Worm (Caenorhabditis elegans) whole organism, young adult: Measurements from ENCODE around the gene F44D12.8.

Experiments used
- B0336.3 ChIP-seq: fragments of 200-800 bp; sonication (Bioruptor generic); IDR thresholded peaks from 2 replicates; pipeline ENCODE4 v1.3.6; 2022; ENCODE audit warnings: missing genetic modification characterization, missing compliant biosample characterization
- F55B11.4 ChIP-seq: sonication (generic microtip); optimal IDR thresholded peaks from 2 replicates; lab custom pipeline; 2016; ENCODE audit warnings: missing compliant biosample characterization, missing genetic modification characterization, borderline replicate concordance; ENCODE audit not compliant: insufficient read depth
- Y79H2A.3 ChIP-seq: fragments of 200-800 bp; sonication (Bioruptor generic); conservative IDR thresholded peaks from 2 replicates; pipeline ENCODE4 v1.3.6; 2022; ENCODE audit warnings: missing genetic modification reagents, missing genetic modification characterization, missing compliant biosample characterization
- akir-1 ChIP-seq: fragments of 200-800 bp; sonication (Bioruptor generic); optimal IDR thresholded peaks from 2 replicates; lab custom pipeline; 2018; ENCODE audit warnings: mild to moderate bottlenecking, missing genetic modification characterization, moderate library complexity, missing compliant biosample characterization
- ama-1 ChIP-seq, 3 experiments: fragments of 150-350 bp in 1 of 3; sonication (generic microtip) in 2 of 3; optimal IDR thresholded peaks; 2 replicates each; lab custom pipeline; 2014 to 2018; ENCODE audit warnings: missing biosample characterization in 2 of 3, missing genetic modification characterization in 2 of 3, missing genetic modification reagents in 2 of 3
- atf-7 ChIP-seq: sonication (generic microtip); optimal IDR thresholded peaks from 2 replicates; lab custom pipeline; 2017; ENCODE audit warnings: mild to moderate bottlenecking, missing genetic modification characterization, missing compliant biosample characterization
- athp-1 ChIP-seq: sonication (generic microtip); optimal IDR thresholded peaks from 2 replicates; lab custom pipeline; 2017; ENCODE audit warnings: mild to moderate bottlenecking, missing genetic modification characterization, missing compliant biosample characterization
- bed-1 ChIP-seq: fragments of 200-800 bp; sonication (Bioruptor generic); IDR thresholded peaks from 2 replicates; pipeline ENCODE4 v1.3.6; 2022; ENCODE audit warnings: missing genetic modification reagents, missing genetic modification characterization, missing compliant biosample characterization
- ccch-3 ChIP-seq: fragments of 200-800 bp; sonication (Bioruptor generic); optimal IDR thresholded peaks from 2 replicates; lab custom pipeline; 2018; ENCODE audit warnings: mild to moderate bottlenecking, missing genetic modification characterization, missing compliant biosample characterization
- cebp-1 ChIP-seq, 2 experiments: fragments of 200-800 bp in 1 of 2; sonication (Bioruptor generic) in 1 of 2; sonication (generic microtip) in 1 of 2; IDR thresholded peaks in 1 of 2; optimal IDR thresholded peaks in 1 of 2; 2 replicates each; pipeline versions ENCODE4 v1.3.6 to Lab custom; 2017 to 2022; ENCODE audit warnings: missing compliant biosample characterization in 2 of 2, missing genetic modification characterization in 2 of 2, mild to moderate bottlenecking in 1 of 2, missing genetic modification reagents in 1 of 2, moderate library complexity in 1 of 2
- cebp-2 ChIP-seq: fragments of 200-800 bp; sonication (Bioruptor generic); IDR thresholded peaks from 2 replicates; pipeline ENCODE4 v1.3.6; 2022; ENCODE audit warnings: missing genetic modification characterization, missing compliant biosample characterization
- ceh-100 ChIP-seq: fragments of 200-800 bp; sonication (Bioruptor generic); IDR thresholded peaks from 2 replicates; pipeline ENCODE4 v1.3.6; 2022; ENCODE audit warnings: missing genetic modification reagents, missing genetic modification characterization, missing compliant biosample characterization
- ceh-27 ChIP-seq: fragments of 200-800 bp; sonication (Bioruptor generic); optimal IDR thresholded peaks from 2 replicates; lab custom pipeline; 2018; ENCODE audit warnings: mild to moderate bottlenecking, missing genetic modification characterization, moderate library complexity, missing compliant biosample characterization
- ceh-40 ChIP-seq: fragments of 200-800 bp; sonication (Bioruptor generic); IDR thresholded peaks from 2 replicates; pipeline ENCODE4 v1.3.6; 2022; ENCODE audit warnings: missing genetic modification characterization, missing compliant biosample characterization
- ceh-91 ChIP-seq: fragments of 200-800 bp; sonication (Bioruptor generic); IDR thresholded peaks from 2 replicates; pipeline ENCODE4 v1.3.6; 2022; ENCODE audit warnings: missing genetic modification reagents, missing genetic modification characterization, missing compliant biosample characterization
- die-1 ChIP-seq: sonication (generic microtip); optimal IDR thresholded peaks from 2 replicates; lab custom pipeline; 2016; ENCODE audit warnings: missing genotype, mild to moderate bottlenecking, missing genetic modification characterization, missing compliant biosample characterization
- efl-1 ChIP-seq: fragments of 150-350 bp; optimal IDR thresholded peaks from 2 replicates; lab custom pipeline; 2014; ENCODE audit warnings: missing biosample characterization, missing genetic modification reagents, missing genetic modification characterization
- egl-18 ChIP-seq: fragments of 200-800 bp; sonication (Bioruptor generic); IDR thresholded peaks from 2 replicates; pipeline ENCODE4 v1.3.6; 2022; ENCODE audit warnings: missing genetic modification reagents, missing genetic modification characterization, missing compliant biosample characterization
- hlh-12 ChIP-seq: sonication (generic microtip); optimal IDR thresholded peaks from 2 replicates; lab custom pipeline; 2016; ENCODE audit warnings: missing genetic modification characterization, missing compliant biosample characterization
- hmg-1.2 ChIP-seq: fragments of 200-800 bp; sonication (Bioruptor generic); IDR thresholded peaks from 2 replicates; pipeline ENCODE4 v1.3.6; 2022; ENCODE audit warnings: missing genetic modification reagents, missing genetic modification characterization, missing compliant biosample characterization
- hmg-20 ChIP-seq: fragments of 200-800 bp; sonication (Bioruptor generic); IDR thresholded peaks from 2 replicates; pipeline ENCODE4 v1.3.6; 2022; ENCODE audit warnings: missing genetic modification reagents, missing genetic modification characterization, missing compliant biosample characterization
- hrde-1 ChIP-seq: sonication (generic microtip); optimal IDR thresholded peaks from 2 replicates; lab custom pipeline; 2016; ENCODE audit warnings: missing genetic modification characterization, mild to moderate bottlenecking, missing compliant biosample characterization, moderate library complexity, missing genotype, missing genetic modification reagents, borderline replicate concordance
- hsf-1 ChIP-seq: fragments of 200-800 bp; sonication (Bioruptor generic); IDR thresholded peaks from 2 replicates; pipeline ENCODE4 v1.3.6; 2022; ENCODE audit warnings: missing genetic modification reagents, missing genetic modification characterization, missing compliant biosample characterization
- let-526 ChIP-seq: fragments of 200-800 bp; sonication (Bioruptor generic); IDR thresholded peaks from 2 replicates; pipeline ENCODE4 v1.3.6; 2022; ENCODE audit warnings: missing genetic modification reagents, missing genetic modification characterization, missing compliant biosample characterization
- lin-54 ChIP-seq: fragments of 200-800 bp; sonication (Bioruptor generic); optimal IDR thresholded peaks from 2 replicates; lab custom pipeline; 2018; ENCODE audit warnings: mild to moderate bottlenecking, missing genetic modification characterization, missing compliant biosample characterization
- lir-1 ChIP-seq: fragments of 200-800 bp; sonication (Bioruptor generic); conservative IDR thresholded peaks from 2 replicates; pipeline ENCODE4 v1.3.6; 2022; ENCODE audit warnings: missing genetic modification reagents, missing genetic modification characterization, missing compliant biosample characterization
- madf-10 ChIP-seq: sonication (generic microtip); optimal IDR thresholded peaks from 2 replicates; lab custom pipeline; 2016; ENCODE audit warnings: mild to moderate bottlenecking, missing genetic modification characterization, missing compliant biosample characterization
- madf-3 ChIP-seq: fragments of 200-800 bp; sonication (Bioruptor generic); IDR thresholded peaks from 2 replicates; pipeline ENCODE4 v1.3.6; 2022; ENCODE audit warnings: missing genetic modification reagents, missing genetic modification characterization, missing compliant biosample characterization
- madf-6 ChIP-seq: fragments of 200-800 bp; sonication (Bioruptor generic); IDR thresholded peaks from 2 replicates; pipeline ENCODE4 v1.3.6; 2022; ENCODE audit warnings: missing genetic modification reagents, missing genetic modification characterization, missing compliant biosample characterization
- mcd-1 ChIP-seq: fragments of 200-800 bp; sonication (Bioruptor generic); IDR thresholded peaks from 2 replicates; pipeline ENCODE4 v1.3.6; 2022; ENCODE audit warnings: missing genetic modification reagents, missing genetic modification characterization, missing compliant biosample characterization
- nfya-2 ChIP-seq: fragments of 200-800 bp; sonication (Bioruptor generic); IDR thresholded peaks from 2 replicates; pipeline ENCODE4 v1.3.6; 2022; ENCODE audit warnings: missing genetic modification reagents, missing genetic modification characterization, missing compliant biosample characterization
- nfyb-1 ChIP-seq: fragments of 200-800 bp; sonication (Bioruptor generic); IDR thresholded peaks from 2 replicates; pipeline ENCODE4 v1.3.6; 2022; ENCODE audit warnings: missing genetic modification reagents, missing genetic modification characterization, missing compliant biosample characterization
- nhr-80 ChIP-seq: sonication (generic microtip); optimal IDR thresholded peaks from 2 replicates; lab custom pipeline; 2016; ENCODE audit warnings: missing genetic modification characterization, missing compliant biosample characterization
- pbrm-1 ChIP-seq: fragments of 200-800 bp; sonication (Bioruptor generic); IDR thresholded peaks from 2 replicates; pipeline ENCODE4 v1.3.6; 2022; ENCODE audit warnings: missing genetic modification reagents, missing genetic modification characterization, missing compliant biosample characterization
- rec-8 ChIP-seq, 2 experiments: sonication (generic microtip); optimal IDR thresholded peaks; 2 replicates each; lab custom pipeline; 2016; ENCODE audit warnings: mild to moderate bottlenecking in 2 of 2, missing genetic modification characterization in 2 of 2, missing genetic modification reagents in 2 of 2, missing genotype in 2 of 2, missing biosample characterization in 1 of 2, missing compliant biosample characterization in 1 of 2, moderate library complexity in 1 of 2
- snpc-1.3 ChIP-seq: sonication (generic microtip); optimal IDR thresholded peaks from 2 replicates; lab custom pipeline; 2017; ENCODE audit warnings: missing genetic modification characterization, mild to moderate bottlenecking, missing compliant biosample characterization, antibody characterized with exemption, moderate library complexity, missing genotype, missing genetic modification reagents; ENCODE audit not compliant: insufficient read depth
- tbx-9 ChIP-seq: sonication (generic microtip); optimal IDR thresholded peaks from 2 replicates; lab custom pipeline; 2016; ENCODE audit warnings: borderline replicate concordance, missing genetic modification characterization, inconsistent platforms, missing compliant biosample characterization
- tlf-1 ChIP-seq: fragments of 200-800 bp; sonication (Bioruptor generic); optimal IDR thresholded peaks from 2 replicates; lab custom pipeline; 2018; ENCODE audit warnings: mild to moderate bottlenecking, missing genetic modification characterization, missing compliant biosample characterization
- unc-130 ChIP-seq: sonication (generic microtip); optimal IDR thresholded peaks from 2 replicates; lab custom pipeline; 2016; ENCODE audit warnings: missing genetic modification reagents, missing genetic modification characterization, missing compliant biosample characterization
- ztf-22 ChIP-seq: fragments of 200-800 bp; sonication (Bioruptor generic); optimal IDR thresholded peaks from 2 replicates; lab custom pipeline; 2018; ENCODE audit warnings: mild to moderate bottlenecking, missing genetic modification characterization, moderate library complexity, missing compliant biosample characterization

Gene F44D12.8

ce11 chrIV:9977602-9978172, 45.4 kb upstream of the F44D12.8 start, which contains the start of gene dhp-2:
Gene dhp-2 (plus strand): TSS chrIV:9978122.
- TF ChIP-seq snpc-1.3 (no peak), hmg-1.2 (GFP tag; lab: Robert Waterston, UW) (no peak), B0336.3 (no peak), akir-1 (GFP tag; lab: Kevin White, UChicago) (no peak), ceh-40 (GFP tag; lab: Robert Waterston, UW) (no peak), nfya-2 (GFP tag; lab: Robert Waterston, UW) (no peak), hsf-1 (GFP tag; lab: Robert Waterston, UW) (no peak), hlh-12 (tag; lab: Kevin White, UChicago) (no peak), madf-10 (no peak), bed-1 (GFP tag; lab: Robert Waterston, UW) (no peak), egl-18 (GFP tag; lab: Robert Waterston, UW) (no peak), lir-1 (GFP tag; lab: Robert Waterston, UW) (no peak), cebp-2 (no peak)

- TF ChIP-seq efl-1 (no peak), hmg-1.2 (GFP tag; lab: Robert Waterston, UW) (peak; percentile 87), mcd-1 (GFP tag; lab: Robert Waterston, UW) (peak; percentile 36; the same call in 1 of the 2 replicates)
These were observed 40.8 kb upstream of the F44D12.8 start, which contains the start of gene rrp-1 for ce11 chrIV:9982226-9982794. Gene rrp-1 (minus strand): TSS chrIV:9982276.

- no peak for TF ChIP-seq unc-130
- TF ChIP-seq tbx-9 (tag; lab: Kevin White, UChicago), result no peak
- TF ChIP-seq Y79H2A.3 (GFP tag; lab: Robert Waterston, UW), result no peak
- TF ChIP-seq nfyb-1 (GFP tag; lab: Robert Waterston, UW), result no peak
- no peak for TF ChIP-seq efl-1
- no peak for TF ChIP-seq tlf-1
- TF ChIP-seq ceh-27 (GFP tag; lab: Kevin White, UChicago), result no peak
- no peak for TF ChIP-seq B0336.3
- TF ChIP-seq hmg-20 (GFP tag; lab: Robert Waterston, UW), result no peak
- TF ChIP-seq die-1 (tag; lab: Kevin White, UChicago), result no peak
- TF ChIP-seq F55B11.4 (tag; lab: Kevin White, UChicago), result no peak
- TF ChIP-seq atf-7 (tag; lab: Kevin White, UChicago), result no peak
- TF ChIP-seq akir-1 (GFP tag; lab: Kevin White, UChicago), result no peak
These were observed 40.2 kb upstream of the F44D12.8 start, which contains the start of gene mam-2 for ce11 chrIV:9982895-9983294. Gene mam-2 (plus strand): TSS chrIV:9983195.

ce11 chrIV:9989416-9989815, 33.7 kb upstream of the F44D12.8 start:
- TF ChIP-seq ztf-22 (GFP tag; lab: Kevin White, UChicago) (no peak), madf-6 (GFP tag; lab: Robert Waterston, UW) (peak; percentile 41; the same call in 1 of the 2 replicates), pbrm-1 (GFP tag; lab: Robert Waterston, UW) (0 out of 2 replicates have a peak, but pooled peaks have one; percentile 26), nhr-80 (tag; lab: Kevin White, UChicago) (no peak), B0336.3 (peak; percentile 70), let-526 (GFP tag; lab: Robert Waterston, UW) (no peak), egl-18 (GFP tag; lab: Robert Waterston, UW) (no peak), madf-3 (peak; percentile 52; the same call in 1 of the 2 replicates), ama-1 (optimal IDR thresholded peaks at IDR 0.05; lab: Kevin White, UChicago) (no peak), ama-1 (GFP tag; optimal IDR thresholded peaks at IDR 0.05; lab: Kevin White, UChicago) (peak in 1 of 2 experiments; percentile 23), hrde-1 (tag; lab: Kevin White, UChicago) (peak; percentile 57), cebp-1 (GFP tag; IDR thresholded peaks at IDR 0.05; lab: Robert Waterston, UW) (no peak), cebp-1 (tag; optimal IDR thresholded peaks at IDR 0.05; lab: Kevin White, UChicago) (peak; percentile 26), rec-8 (tag; optimal IDR thresholded peaks at IDR 0.05; lab: Kevin White, UChicago) (no peak), lin-54 (GFP tag; lab: Kevin White, UChicago) (peak; percentile 5), ceh-91 (GFP tag; lab: Robert Waterston, UW) (0 out of 2 replicates have a peak, but pooled peaks have one; percentile 9), mcd-1 (GFP tag; lab: Robert Waterston, UW) (no peak), ccch-3 (GFP tag; lab: Kevin White, UChicago) (no peak), ceh-100 (GFP tag; lab: Robert Waterston, UW) (peak; percentile 10; the same call in 1 of the 2 replicates), snpc-1.3 (no peak), nfyb-1 (GFP tag; lab: Robert Waterston, UW) (peak; percentile 37; the same call in 1 of the 2 replicates), athp-1 (tag; lab: Kevin White, UChicago) (no peak)
